Worm (Caenorhabditis elegans): ENCODE measurements around the gene clk-1.

clk-1 gene

ce11 chrIII:5277740-5278139 is at the start of gene clk-1:
clk-1 (plus strand) TSS chrIII:5277894.
- TF ChIP-seq nhr-85 (tag) (no peak), fkh-10 (GFP tag; optimal IDR thresholded peaks at IDR 0.05) (no peak), fkh-4 (tag; optimal IDR thresholded peaks at IDR 0.05; ENCODE audit: borderline replicate concordance) (no peak), lir-3 (tag; optimal IDR thresholded peaks at IDR 0.05; ENCODE audit: poor library complexity) (no peak)

ce11 chrIII:5228839-5229238 is 48.9 kb upstream of the clk-1 start:
- TF ChIP-seq efl-1 (optimal IDR thresholded peaks at IDR 0.05) (no peak), efl-1 (GFP tag; optimal IDR thresholded peaks at IDR 0.05 in 1 of 2) (peak in 1 of 2 experiments; percentile 90), nhr-77 (tag; optimal IDR thresholded peaks at IDR 0.05) (no peak), ama-1 (optimal IDR thresholded peaks at IDR 0.05) (peak; percentile 20)

ce11 chrIII:5229511-5230250 is 48.0 kb upstream of the clk-1 start:
- TF ChIP-seq nhr-85 (tag) (peak; percentile 59), nhr-76 (tag; optimal IDR thresholded peaks at IDR 0.05) (peak; percentile 33), efl-1 (optimal IDR thresholded peaks at IDR 0.05) (no peak), efl-1 (GFP tag; optimal IDR thresholded peaks at IDR 0.05 in 1 of 2) (peak in 1 of 2 experiments; percentile 90), alr-1 (tag; optimal IDR thresholded peaks at IDR 0.05; ENCODE audit: borderline replicate concordance) (peak; percentile 94), dpl-1 (GFP tag; optimal IDR thresholded peaks at IDR 0.05) (no peak), sox-4 (tag; optimal IDR thresholded peaks at IDR 0.05) (no peak)

DNA sequence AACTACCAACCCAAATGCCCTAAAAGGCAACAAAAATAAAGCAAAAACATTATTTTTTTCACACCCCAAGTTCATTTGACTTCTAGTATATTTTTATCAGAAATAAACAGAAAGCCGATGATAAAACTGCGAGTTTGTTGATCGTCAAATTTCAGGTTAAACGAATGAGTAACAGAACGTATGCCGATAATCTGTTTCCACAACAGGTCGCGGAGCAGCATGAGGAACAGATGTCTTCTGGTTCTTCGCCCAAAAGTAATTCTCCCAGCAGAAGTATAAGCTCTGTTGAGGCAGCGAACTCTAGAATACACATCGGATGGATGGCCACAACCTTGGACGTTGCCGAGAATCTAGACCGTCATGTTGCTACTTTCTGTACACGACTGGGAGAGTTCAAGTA is 47.3 kb upstream of the clk-1 start, which contains the start of gene prmt-5:
TSS of gene prmt-5 (plus strand) at position 141 of the 400 bp plus-strand sequence.
- peak; percentile 3 for TF ChIP-seq xbp-1 (tag; optimal IDR thresholded peaks at IDR 0.05)
- no peak for TF ChIP-seq dpl-1 (GFP tag; optimal IDR thresholded peaks at IDR 0.05)
- TF ChIP-seq lin-35 (GFP tag; optimal IDR thresholded peaks at IDR 0.05): no peak
- TF ChIP-seq nhr-71 (tag; optimal IDR thresholded peaks at IDR 0.05): peak; percentile 51
- no peak for TF ChIP-seq egl-27 (tag; optimal IDR thresholded peaks at IDR 0.05)
- peak; percentile 21 to 41 for TF ChIP-seq efl-1 (optimal IDR thresholded peaks at IDR 0.05)
- peak in 1 of 2 experiments; percentile 77 for TF ChIP-seq efl-1 (GFP tag; optimal IDR thresholded peaks at IDR 0.05 in 1 of 2)
- TF ChIP-seq nhr-90 (tag; optimal IDR thresholded peaks at IDR 0.05; ENCODE audit: poor library complexity): peak; percentile 17
- TF ChIP-seq rnt-1 (tag; optimal IDR thresholded peaks at IDR 0.05): peak; percentile 15
- peak in 1 of 2 experiments; percentile 21 for TF ChIP-seq lsy-2 (tag; optimal IDR thresholded peaks at IDR 0.05)
- peak; percentile 24 for TF ChIP-seq sup-37 (GFP tag; optimal IDR thresholded peaks at IDR 0.05)
- peak; percentile 25; the same call in 1 of the 2 replicates for TF ChIP-seq nhr-19 (GFP tag; conservative IDR thresholded peaks at IDR 0.05)
- TF ChIP-seq ceh-8 (GFP tag; optimal IDR thresholded peaks at IDR 0.05): no peak
- TF ChIP-seq ama-1 (optimal IDR thresholded peaks at IDR 0.05): peak; percentile 90
- peak; percentile 14 for TF ChIP-seq fos-1 (tag; optimal IDR thresholded peaks at IDR 0.05)
- TF ChIP-seq aly-2 (tag; optimal IDR thresholded peaks at IDR 0.05): peak; percentile 92
- TF ChIP-seq nhr-47 (tag; optimal IDR thresholded peaks at IDR 0.05): peak; percentile 46
- peak; percentile 45 for TF ChIP-seq ztf-4 (tag; optimal IDR thresholded peaks at IDR 0.05)
- peak; percentile 37 for TF ChIP-seq zip-4 (GFP tag; optimal IDR thresholded peaks at IDR 0.05)
- peak; percentile 43 for TF ChIP-seq C34B4.2 (tag; optimal IDR thresholded peaks at IDR 0.05)
- no peak for TF ChIP-seq ceh-88 (GFP tag; IDR thresholded peaks at IDR 0.05)
- peak; percentile 22 for TF ChIP-seq snu-23 (GFP tag; optimal IDR thresholded peaks at IDR 0.05)
- TF ChIP-seq swsn-7 (tag; optimal IDR thresholded peaks at IDR 0.05): no peak
- no peak for TF ChIP-seq sox-4 (tag; optimal IDR thresholded peaks at IDR 0.05)
- TF ChIP-seq ceh-90 (tag; optimal IDR thresholded peaks at IDR 0.05): no peak
- no peak for TF ChIP-seq ces-1 (GFP tag; optimal IDR thresholded peaks at IDR 0.05)
- TF ChIP-seq nhr-20 (tag; optimal IDR thresholded peaks at IDR 0.05): peak; percentile 36
- TF ChIP-seq elt-2 (tag; optimal IDR thresholded peaks at IDR 0.05): peak; percentile 31

Measured in whole organism, L1 larva.